Fruit fly (Drosophila melanogaster): ENCODE measurements around the gene scpr-A.
A peak's percentile ranks its signal among the peaks of the same experiment; 100 is the strongest.

scpr-A gene

dm6 chr3R:11225220-11225619 is 15.8 kb upstream of the scpr-A start, which contains the start of gene scpr-C:
scpr-C (plus strand) TSS chr3R:11225520.
- TF ChIP-seq CrebA (GFP tag; optimal IDR thresholded peaks at IDR 0.05; ENCODE audit: borderline replicate concordance) (no peak), foxo (GFP tag; optimal IDR thresholded peaks at IDR 0.05) (no peak), psq (GFP tag; optimal IDR thresholded peaks at IDR 0.05) (no peak), Hr78 (GFP tag; optimal IDR thresholded peaks at IDR 0.05) (no peak), h (GFP tag; optimal IDR thresholded peaks at IDR 0.05) (no peak)

- no peak for TF ChIP-seq tai (GFP tag; optimal IDR thresholded peaks at IDR 0.05)
- TF ChIP-seq Abd-B (GFP tag; optimal IDR thresholded peaks at IDR 0.05): no peak
- no peak for TF ChIP-seq Myc (optimal IDR thresholded peaks at IDR 0.05)
- no peak for TF ChIP-seq dl (GFP tag; optimal IDR thresholded peaks at IDR 0.05; ENCODE audit: insufficient read depth in 1 of 2, partially characterized antibody in 2 of 2)
- TF ChIP-seq GATAd (GFP tag; optimal IDR thresholded peaks at IDR 0.05): peak; percentile 17
- TF ChIP-seq Hr83 (GFP tag; optimal IDR thresholded peaks at IDR 0.05; ENCODE audit: poor library complexity, severe bottlenecking): no peak
- peak; percentile 99 for TF ChIP-seq Sp1 (GFP tag; optimal IDR thresholded peaks at IDR 0.05)
- TF ChIP-seq foxo (GFP tag; optimal IDR thresholded peaks at IDR 0.05): peak in 1 of 2 experiments; percentile 98
- peak; percentile 92 for TF ChIP-seq br (GFP tag; optimal IDR thresholded peaks at IDR 0.05)
- TF ChIP-seq sv (GFP tag; optimal IDR thresholded peaks at IDR 0.05): peak; percentile 88
- no peak for TF ChIP-seq Dfd (GFP tag; optimal IDR thresholded peaks at IDR 0.05)
- TF ChIP-seq brk (GFP tag; optimal IDR thresholded peaks at IDR 0.05): no peak
- no peak for TF ChIP-seq CrebA (GFP tag; optimal IDR thresholded peaks at IDR 0.05; ENCODE audit: borderline replicate concordance)
- TF ChIP-seq OdsH (GFP tag; optimal IDR thresholded peaks at IDR 0.05): peak; percentile 97
- TF ChIP-seq CG32264 (GFP tag; optimal IDR thresholded peaks at IDR 0.05): peak; percentile 77
- no peak for TF ChIP-seq sage (GFP tag; optimal IDR thresholded peaks at IDR 0.05)
- no peak for TF ChIP-seq Rel (GFP tag; optimal IDR thresholded peaks at IDR 0.05)
- peak; percentile 87 for TF ChIP-seq Rel (tag; optimal IDR thresholded peaks at IDR 0.05)
- peak; percentile 94 for TF ChIP-seq h (GFP tag; optimal IDR thresholded peaks at IDR 0.05)
- no peak for TF ChIP-seq Dif (GFP tag; optimal IDR thresholded peaks at IDR 0.05; ENCODE audit: partially characterized antibody)
- TF ChIP-seq fru (GFP tag; optimal IDR thresholded peaks at IDR 0.05): peak; percentile 94
- TF ChIP-seq psq (GFP tag; optimal IDR thresholded peaks at IDR 0.05): peak; percentile 92
- TF ChIP-seq Hnf4 (GFP tag; optimal IDR thresholded peaks at IDR 0.05): no peak
- TF ChIP-seq woc (GFP tag; optimal IDR thresholded peaks at IDR 0.05): peak; percentile 96
- TF ChIP-seq Hr78 (GFP tag; optimal IDR thresholded peaks at IDR 0.05): no peak
- TF ChIP-seq rgr (GFP tag; optimal IDR thresholded peaks at IDR 0.05): peak; percentile 98
- TF ChIP-seq Vsx2 (GFP tag; optimal IDR thresholded peaks at IDR 0.05; ENCODE audit: partially characterized antibody): no peak
- peak; percentile 92 for TF ChIP-seq CG9705 (GFP tag; optimal IDR thresholded peaks at IDR 0.05)
- TF ChIP-seq pan (optimal IDR thresholded peaks at IDR 0.05): no peak
- TF ChIP-seq dmrt93B (GFP tag; optimal IDR thresholded peaks at IDR 0.05): no peak
- peak; percentile 90 for TF ChIP-seq ey (GFP tag; optimal IDR thresholded peaks at IDR 0.05)
- TF ChIP-seq jim (GFP tag; optimal IDR thresholded peaks at IDR 0.05): no peak
- TF ChIP-seq HLH106 (tag; optimal IDR thresholded peaks at IDR 0.05): peak; percentile 98
- TF ChIP-seq N (GFP tag; optimal IDR thresholded peaks at IDR 0.05): no peak
- TF ChIP-seq Jra (GFP tag; optimal IDR thresholded peaks at IDR 0.05): no peak
- no peak for TF ChIP-seq lola (GFP tag; optimal IDR thresholded peaks at IDR 0.05)
- TF ChIP-seq Mio (GFP tag; optimal IDR thresholded peaks at IDR 0.05): peak; percentile 50
- no peak for TF ChIP-seq usp (GFP tag; optimal IDR thresholded peaks at IDR 0.05)
- no peak for TF ChIP-seq dsf (GFP tag; optimal IDR thresholded peaks at IDR 0.05; ENCODE audit: borderline replicate concordance)
These were observed 14.5 kb upstream of the scpr-A start, which contains the start of gene CG17726 for dm6 chr3R:11226496-11226895. CG17726 (plus strand) TSS chr3R:11226762.

DNA sequence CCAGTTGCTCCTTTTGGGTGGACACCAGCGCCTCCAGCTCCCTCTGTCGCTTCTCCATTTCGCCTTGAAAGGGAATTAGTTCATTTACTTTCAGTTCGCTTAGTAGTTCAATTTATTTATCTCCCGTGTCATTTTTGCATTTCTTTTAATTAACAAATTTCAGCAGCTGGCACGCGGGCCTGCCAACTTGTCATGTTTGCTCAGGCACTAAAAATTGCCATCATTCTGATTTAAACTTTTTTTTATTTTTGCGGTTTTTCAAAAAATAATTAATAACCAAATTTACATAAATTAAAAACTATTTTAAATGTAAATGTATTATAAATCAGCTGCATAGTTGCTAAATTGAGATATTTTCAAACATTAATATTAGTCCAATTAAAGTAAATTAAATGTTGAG is 10.6 kb upstream of the scpr-A start, which contains the start of gene GCC88:
Gene GCC88 (minus strand): TSS at position 209 of the 400 bp plus-strand sequence.
- no peak for TF ChIP-seq br (GFP tag; optimal IDR thresholded peaks at IDR 0.05)
- no peak for TF ChIP-seq foxo (GFP tag; optimal IDR thresholded peaks at IDR 0.05)
- TF ChIP-seq Hnf4 (GFP tag; optimal IDR thresholded peaks at IDR 0.05): no peak
- no peak for TF ChIP-seq pan (optimal IDR thresholded peaks at IDR 0.05)
- TF ChIP-seq Hr83 (GFP tag; optimal IDR thresholded peaks at IDR 0.05; ENCODE audit: poor library complexity, severe bottlenecking): no peak
- no peak for TF ChIP-seq h (GFP tag; optimal IDR thresholded peaks at IDR 0.05)
- TF ChIP-seq sv (GFP tag; optimal IDR thresholded peaks at IDR 0.05): no peak
- TF ChIP-seq Rel (GFP tag; optimal IDR thresholded peaks at IDR 0.05): no peak
- no peak for TF ChIP-seq Rel (tag; optimal IDR thresholded peaks at IDR 0.05)
- TF ChIP-seq rgr (GFP tag; optimal IDR thresholded peaks at IDR 0.05): no peak
- no peak for TF ChIP-seq usp (GFP tag; optimal IDR thresholded peaks at IDR 0.05)
- no peak for TF ChIP-seq Abd-B (GFP tag; optimal IDR thresholded peaks at IDR 0.05)
- TF ChIP-seq jim (GFP tag; optimal IDR thresholded peaks at IDR 0.05): no peak

All from whole organism, wandering third instar larva.